Worm (Caenorhabditis elegans): ENCODE results near the gene pph-1.

pph-1 gene

DNA sequence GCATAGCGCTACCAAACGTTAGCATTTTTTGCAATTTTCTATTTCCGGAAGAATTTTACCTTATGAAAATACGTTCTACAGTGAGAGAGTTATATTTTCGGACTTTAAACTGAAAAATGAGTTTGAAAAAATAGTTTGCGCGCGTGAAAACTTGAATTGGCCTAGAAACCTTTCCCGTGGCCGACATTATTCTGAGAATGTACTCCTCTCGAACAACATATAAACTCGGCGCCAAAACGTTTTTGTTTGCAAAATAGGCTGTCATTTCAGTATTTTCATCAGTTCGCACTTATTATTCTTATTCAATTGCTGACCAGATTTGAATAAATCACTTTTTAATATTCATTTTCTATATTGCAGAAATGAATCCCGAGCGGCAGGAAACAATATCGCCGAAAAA lies 34.4 kb downstream of the pph-1 start, which contains the start of the genes mre-11 and wdr-5.3 (continued):
- TF ChIP-seq ces-1 (GFP tag; optimal IDR thresholded peaks at IDR 0.05) (no peak), elt-3 (tag; optimal IDR thresholded peaks at IDR 0.05) (peak in 1 of 6 experiments; percentile 13), efl-1 (optimal IDR thresholded peaks at IDR 0.05) (peak; percentile 70 to 90), efl-1 (GFP tag; optimal IDR thresholded peaks at IDR 0.05 in 1 of 2) (peak; percentile 89 to 99), ceh-90 (tag; optimal IDR thresholded peaks at IDR 0.05) (peak; percentile 78), nhr-20 (tag; optimal IDR thresholded peaks at IDR 0.05) (peak; percentile 80), pag-3 (tag; optimal IDR thresholded peaks at IDR 0.05; ENCODE audit: borderline replicate concordance, insufficient read depth) (no peak), mep-1 (tag; optimal IDR thresholded peaks at IDR 0.05) (peak; percentile 68), elt-2 (tag; optimal IDR thresholded peaks at IDR 0.05) (peak; percentile 18), nhr-47 (tag; optimal IDR thresholded peaks at IDR 0.05) (peak; percentile 79), lin-14 (GFP tag; optimal IDR thresholded peaks at IDR 0.05) (no peak), aha-1 (tag; optimal IDR thresholded peaks at IDR 0.05) (no peak), dpl-1 (GFP tag; optimal IDR thresholded peaks at IDR 0.05) (peak; percentile 84 to 92 (median 88)), lin-15B (tag; optimal IDR thresholded peaks at IDR 0.05) (peak; percentile 56), alr-1 (tag; optimal IDR thresholded peaks at IDR 0.05; ENCODE audit: borderline replicate concordance) (no peak), pqm-1 (tag; optimal IDR thresholded peaks at IDR 0.05) (no peak), nhr-85 (tag) (peak; percentile 75), F16B12.6 (tag; optimal IDR thresholded peaks at IDR 0.05) (peak; percentile 33), unc-86 (tag; optimal IDR thresholded peaks at IDR 0.05) (peak; percentile 51), Y116A8C.19 (tag; optimal IDR thresholded peaks at IDR 0.05; ENCODE audit: borderline replicate concordance) (no peak), unc-62 (GFP tag; optimal IDR thresholded peaks at IDR 0.05) (no peak), fkh-4 (tag; optimal IDR thresholded peaks at IDR 0.05; ENCODE audit: borderline replicate concordance) (peak; percentile 17), grh-1 (GFP tag; IDR thresholded peaks at IDR 0.05) (0 out of 2 replicates have a peak, but pooled peaks have one; percentile 18), mdl-1 (tag; optimal IDR thresholded peaks at IDR 0.05) (peak in 1 of 2 experiments; percentile 41), lin-39 (tag; optimal IDR thresholded peaks at IDR 0.05) (no peak), C34B4.2 (tag; optimal IDR thresholded peaks at IDR 0.05) (no peak), ets-5 (GFP tag; IDR thresholded peaks at IDR 0.05) (no peak), lin-13 (GFP tag; optimal IDR thresholded peaks at IDR 0.05) (peak; percentile 56), nhr-12 (tag; optimal IDR thresholded peaks at IDR 0.05) (no peak), fos-1 (tag; optimal IDR thresholded peaks at IDR 0.05) (no peak), lsy-2 (tag; optimal IDR thresholded peaks at IDR 0.05) (peak; percentile 65 to 77), nhr-237 (tag; optimal IDR thresholded peaks at IDR 0.05) (no peak), hlh-17 (GFP tag; optimal IDR thresholded peaks at IDR 0.05; ENCODE audit: borderline replicate concordance) (no peak), lin-35 (GFP tag; optimal IDR thresholded peaks at IDR 0.05) (peak; percentile 85 to 92), lir-3 (tag; optimal IDR thresholded peaks at IDR 0.05; ENCODE audit: poor library complexity) (peak; percentile 90), dsc-1 (tag; optimal IDR thresholded peaks at IDR 0.05) (no peak), ceh-63 (GFP tag; optimal IDR thresholded peaks at IDR 0.05) (no peak), skn-1 (tag; optimal IDR thresholded peaks at IDR 0.05) (peak; percentile 57), efl-3 (GFP tag; optimal IDR thresholded peaks at IDR 0.05) (no peak), pax-3 (tag; optimal IDR thresholded peaks at IDR 0.05) (peak; percentile 60), C04F5.9 (tag; optimal IDR thresholded peaks at IDR 0.05) (peak; percentile 29), sox-4 (tag; optimal IDR thresholded peaks at IDR 0.05) (peak; percentile 52), sup-37 (GFP tag; optimal IDR thresholded peaks at IDR 0.05) (no peak), unc-130 (tag; optimal IDR thresholded peaks at IDR 0.05) (peak; percentile 69), nhr-19 (GFP tag; conservative IDR thresholded peaks at IDR 0.05) (peak; percentile 72), xbp-1 (tag; optimal IDR thresholded peaks at IDR 0.05) (peak; percentile 75), nhr-90 (tag; optimal IDR thresholded peaks at IDR 0.05; ENCODE audit: poor library complexity) (peak; percentile 71), ceh-8 (GFP tag; optimal IDR thresholded peaks at IDR 0.05) (no peak), nhr-76 (tag; optimal IDR thresholded peaks at IDR 0.05) (no peak), sptf-1 (tag; optimal IDR thresholded peaks at IDR 0.05) (no peak), fkh-10 (GFP tag; optimal IDR thresholded peaks at IDR 0.05) (no peak)

Data from whole organism, L1 larva.